Worm (Caenorhabditis elegans): ENCODE measurements around the gene pap-3.
A peak's percentile ranks its signal among the peaks of the same experiment; 100 is the strongest.

DNA sequence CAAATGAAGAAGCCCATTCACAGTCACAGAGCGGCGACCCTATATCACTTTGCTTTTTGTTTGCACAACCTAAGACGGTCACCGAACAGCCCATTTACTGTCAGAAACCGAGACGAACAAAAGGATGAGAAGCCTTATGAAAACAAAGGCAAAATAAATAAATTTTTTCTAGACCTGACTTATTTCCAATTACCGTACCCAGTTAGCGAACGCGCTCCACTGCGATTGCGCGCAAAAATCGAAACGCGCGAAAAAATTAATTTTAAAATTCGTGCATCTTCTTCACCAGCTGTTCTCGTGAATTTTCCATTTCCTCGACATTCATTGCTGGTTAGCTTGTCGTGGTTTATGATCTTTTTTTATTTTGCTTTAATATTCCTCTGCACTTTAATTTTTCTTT is 33.9 kb downstream of the pap-3 start, which contains the start of gene F43G6.16:
- TF ChIP-seq snpc-4 (tag; optimal IDR thresholded peaks at IDR 0.05) (no peak), fos-1 (tag; optimal IDR thresholded peaks at IDR 0.05) (no peak), nhr-23 (tag; optimal IDR thresholded peaks at IDR 0.05) (no peak), nhr-76 (tag; optimal IDR thresholded peaks at IDR 0.05) (no peak), nhr-237 (tag; optimal IDR thresholded peaks at IDR 0.05) (no peak), unc-62 (GFP tag; optimal IDR thresholded peaks at IDR 0.05) (no peak), nhr-28 (tag; optimal IDR thresholded peaks at IDR 0.05) (no peak), ztf-11 (tag; optimal IDR thresholded peaks at IDR 0.05) (no peak), ceh-82 (tag; optimal IDR thresholded peaks at IDR 0.05) (no peak), nfya-1 (tag; optimal IDR thresholded peaks at IDR 0.05; ENCODE audit: insufficient read depth) (peak; percentile 21), elt-1 (tag; optimal IDR thresholded peaks at IDR 0.05) (no peak), pqm-1 (tag; optimal IDR thresholded peaks at IDR 0.05) (no peak), lin-39 (tag; optimal IDR thresholded peaks at IDR 0.05) (no peak)
